Worm (Caenorhabditis elegans) whole organism, late embryonic: ENCODE data around the gene har-1.
A peak's percentile ranks its signal among the peaks of the same experiment; 100 is the strongest.

Experiments
- dve-1 ChIP-seq: sonication (generic microtip); optimal IDR thresholded peaks from 2 replicates; lab custom pipeline; 2017; ENCODE audit warnings: antibody characterized with exemption, mild to moderate bottlenecking, missing genetic modification characterization, missing compliant biosample characterization
- ets-4 ChIP-seq: sonication (generic microtip); optimal IDR thresholded peaks from 2 replicates; lab custom pipeline; 2016; ENCODE audit warnings: missing genetic modification characterization, missing compliant biosample characterization
- sox-4 ChIP-seq: sonication (generic microtip); optimal IDR thresholded peaks from 2 replicates; lab custom pipeline; 2017; ENCODE audit warnings: mild to moderate bottlenecking, missing genetic modification characterization, inconsistent platforms, missing compliant biosample characterization

DNA sequence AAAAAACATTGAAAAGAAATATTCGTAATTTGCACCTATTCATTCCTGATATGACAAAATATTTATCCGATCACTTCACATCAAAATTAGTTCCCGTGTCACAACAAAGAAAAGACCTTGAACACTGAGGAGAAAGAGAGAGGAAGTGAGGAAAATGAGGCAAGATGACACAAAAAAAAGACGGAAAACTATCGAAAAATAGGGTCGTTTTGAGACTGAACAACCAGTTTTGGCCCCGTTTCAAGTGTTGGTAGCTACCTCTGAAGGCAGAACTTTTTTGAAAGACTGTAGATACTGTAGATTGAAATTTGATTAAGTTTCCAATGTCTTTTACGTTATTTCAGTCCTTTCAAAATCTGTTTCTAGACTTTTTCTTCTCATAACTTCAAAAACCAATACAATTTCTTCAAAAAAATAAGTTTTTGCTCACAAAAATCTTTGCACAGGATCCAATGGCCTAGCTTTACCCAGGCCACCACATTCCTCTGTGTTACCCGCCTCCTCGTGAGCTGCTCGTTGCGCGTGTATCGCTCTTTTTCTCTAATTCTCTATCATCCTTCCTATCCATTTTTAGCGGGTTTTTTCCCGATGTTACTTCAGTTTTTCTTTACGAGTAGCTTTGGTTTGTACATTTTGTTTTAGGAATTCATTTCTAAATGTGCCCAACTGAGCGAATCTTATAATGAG, 44.6 kb downstream of the har-1 start:
- TF ChIP-seq sox-4 (tag; lab: Kevin White, UChicago) (no peak), dve-1 (tag; lab: Kevin White, UChicago) (no peak), ets-4 (peak; percentile 71)
